Worm (Caenorhabditis elegans) whole organism, L3 larva: ENCODE measurements around the gene ZK1307.7.

ENCODE experiments used
- R02D3.7 ChIP-seq: fragments of 150-350 bp; optimal IDR thresholded peaks from 2 replicates; lab custom pipeline; 2014; ENCODE audit warnings: missing biosample characterization, missing genetic modification characterization
- ztf-11 ChIP-seq: fragments of 150-350 bp; optimal IDR thresholded peaks from 2 replicates; lab custom pipeline; 2014; ENCODE audit warnings: missing biosample characterization, missing genetic modification characterization

ce11 chrII:9667382-9667781 is 31.0 kb downstream of the ZK1307.7 start, which contains the start of gene ZK1320.11:
- TF ChIP-seq R02D3.7 (tag; lab: Kevin White, UChicago) (no peak), ztf-11 (tag; lab: Kevin White, UChicago) (no peak)
